Worm (Caenorhabditis elegans) whole organism, L4 larva: ENCODE results near the gene sel-8.
A peak's percentile ranks its signal among the peaks of the same experiment; 100 is the strongest.

Experiments
- F44E2.7 ChIP-seq: fragments of 200-800 bp; sonication (Bioruptor generic); IDR thresholded peaks from 2 replicates; pipeline ENCODE4 v2.1.2; 2022; ENCODE audit warnings: missing genetic modification characterization, missing compliant biosample characterization
- F49E8.2 ChIP-seq: sonication (generic microtip); optimal IDR thresholded peaks from 2 replicates; lab custom pipeline; 2016; ENCODE audit warnings: missing compliant biosample characterization, mild to moderate bottlenecking, missing genetic modification characterization, borderline replicate concordance
- Y48G9A.11 ChIP-seq: fragments of 200-800 bp; sonication (Bioruptor generic); IDR thresholded peaks from 2 replicates; pipeline ENCODE4 v1.3.6; 2022; ENCODE audit warnings: missing genetic modification reagents, missing genetic modification characterization, missing compliant biosample characterization
- aly-2 ChIP-seq: sonication (generic microtip); optimal IDR thresholded peaks from 2 replicates; lab custom pipeline; 2018; ENCODE audit warnings: missing biosample characterization, missing genetic modification characterization
- daf-19 ChIP-seq: fragments of 200-800 bp; sonication (Bioruptor generic); conservative IDR thresholded peaks from 2 replicates; pipeline ENCODE4 v1.3.6; 2022; ENCODE audit warnings: missing genetic modification characterization, missing compliant biosample characterization
- fkh-10 ChIP-seq: fragments of 150-350 bp; optimal IDR thresholded peaks from 2 replicates; lab custom pipeline; 2014; ENCODE audit warnings: missing biosample characterization, missing genetic modification reagents, missing genetic modification characterization
- mdl-1 ChIP-seq, 2 experiments: fragments of 150-350 bp in 1 of 2; sonication (generic microtip) in 1 of 2; optimal IDR thresholded peaks; 2 replicates each; lab custom pipeline; 2014 to 2017; ENCODE audit warnings: missing biosample characterization in 2 of 2, missing genetic modification characterization in 2 of 2
- mep-1 ChIP-seq: fragments of 150-350 bp; sonication (generic microtip); optimal IDR thresholded peaks from 3 replicates; lab custom pipeline; 2014; ENCODE audit warnings: missing biosample characterization, missing genetic modification characterization
- mes-2 ChIP-seq: sonication (generic microtip); optimal IDR thresholded peaks from 2 replicates; lab custom pipeline; 2016; ENCODE audit warnings: missing genotype, mild to moderate bottlenecking, missing genetic modification characterization, missing compliant biosample characterization; ENCODE audit not compliant: poor library complexity, severe bottlenecking
- nhr-41 ChIP-seq: fragments of 200-800 bp; sonication (Bioruptor generic); IDR thresholded peaks from 2 replicates; pipeline ENCODE4 v1.3.6; 2022; ENCODE audit warnings: missing genetic modification reagents, missing genetic modification characterization, missing compliant biosample characterization
- nhr-77 ChIP-seq: fragments of 150-350 bp; optimal IDR thresholded peaks from 2 replicates; lab custom pipeline; 2014; ENCODE audit warnings: missing biosample characterization, missing genetic modification characterization
- pha-4 ChIP-seq, 2 experiments: fragments of 150-350 bp in 1 of 2; fragments of 200-800 bp in 1 of 2; sonication (Bioruptor generic) in 1 of 2; IDR thresholded peaks in 1 of 2; optimal IDR thresholded peaks in 1 of 2; 2 replicates each; pipeline versions ENCODE4 v1.3.6 to Lab custom; 2014 to 2022; ENCODE audit warnings: missing genetic modification characterization in 2 of 2, missing genetic modification reagents in 2 of 2, missing biosample characterization in 1 of 2, missing compliant biosample characterization in 1 of 2
- sdz-12 ChIP-seq: fragments of 200-800 bp; sonication (Bioruptor generic); optimal IDR thresholded peaks from 2 replicates; lab custom pipeline; 2018; ENCODE audit warnings: mild to moderate bottlenecking, missing genetic modification characterization, missing compliant biosample characterization
- unc-62 ChIP-seq, 3 experiments: fragments of 150-350 bp in 1 of 3; sonication (generic microtip); optimal IDR thresholded peaks in 2 of 3; peaks in 1 of 3; 1 replicate in 1 of 3; 2 replicates in 2 of 3; lab custom pipeline; 2014 to 2017; ENCODE audit warnings: missing biosample characterization in 3 of 3, missing genetic modification characterization in 3 of 3, missing genetic modification reagents in 3 of 3, missing genotype in 1 of 3

- TF ChIP-seq F49E8.2 (tag; lab: Kevin White, UChicago) (no peak), pha-4 (GFP tag; IDR thresholded peaks at IDR 0.05; lab: Robert Waterston, UW) (no peak), pha-4 (tag; optimal IDR thresholded peaks at IDR 0.05; lab: Kevin White, UChicago) (no peak), fkh-10 (no peak), nhr-77 (tag; lab: Kevin White, UChicago) (no peak), mes-2 (no peak), nhr-41 (no peak), F44E2.7 (GFP tag; lab: Robert Waterston, UW) (no peak), sdz-12 (GFP tag; lab: Kevin White, UChicago) (no peak), unc-62 (GFP tag; optimal IDR thresholded peaks at IDR 0.05 in 1 of 2; lab: Kevin White, UChicago) (peak in 1 of 2 experiments; percentile 55), unc-62 (tag; optimal IDR thresholded peaks at IDR 0.05; lab: Kevin White, UChicago) (no peak), aly-2 (tag; lab: Kevin White, UChicago) (no peak), mdl-1 (tag; optimal IDR thresholded peaks at IDR 0.05; lab: Kevin White, UChicago) (no peak), mep-1 (tag; lab: Kevin White, UChicago) (no peak), daf-19 (GFP tag; lab: Robert Waterston, UW) (no peak), Y48G9A.11 (no peak)
These were observed 55.5 kb downstream of the sel-8 start for ce11 chrIII:3571371-3571902.
